Fruit fly (Drosophila melanogaster): Measurements from ENCODE around the gene smp-30.

- peak; percentile 39 for TF ChIP-seq ey (GFP tag; optimal IDR thresholded peaks at IDR 0.05)
- TF ChIP-seq pan (optimal IDR thresholded peaks at IDR 0.05) = no peak
- TF ChIP-seq Myc (optimal IDR thresholded peaks at IDR 0.05) = no peak
- TF ChIP-seq dsf (GFP tag; optimal IDR thresholded peaks at IDR 0.05; ENCODE audit: borderline replicate concordance) = no peak
- TF ChIP-seq brk (GFP tag; optimal IDR thresholded peaks at IDR 0.05) = peak; percentile 14
- TF ChIP-seq psq (GFP tag; optimal IDR thresholded peaks at IDR 0.05) = peak; percentile 10
- no peak for TF ChIP-seq lola (GFP tag; optimal IDR thresholded peaks at IDR 0.05)
- TF ChIP-seq Hr78 (GFP tag; optimal IDR thresholded peaks at IDR 0.05) = no peak
- no peak for TF ChIP-seq dmrt93B (GFP tag; optimal IDR thresholded peaks at IDR 0.05)
- TF ChIP-seq tai (GFP tag; optimal IDR thresholded peaks at IDR 0.05) = no peak
- no peak for TF ChIP-seq Hr83 (GFP tag; optimal IDR thresholded peaks at IDR 0.05; ENCODE audit: poor library complexity, severe bottlenecking)
- TF ChIP-seq HLH106 (tag; optimal IDR thresholded peaks at IDR 0.05) = peak; percentile 25
- TF ChIP-seq Mio (GFP tag; optimal IDR thresholded peaks at IDR 0.05) = no peak
- peak; percentile 60 for TF ChIP-seq fru (GFP tag; optimal IDR thresholded peaks at IDR 0.05)
Measured at dm6 chr3R:14742928-14743327, 8.1 kb downstream of the smp-30 start.

Measured in whole organism, wandering third instar larva.